Fruit fly (Drosophila melanogaster): ENCODE data around the gene hiro.
A peak's percentile ranks its signal among the peaks of the same experiment; 100 is the strongest.

The hiro gene

DNA sequence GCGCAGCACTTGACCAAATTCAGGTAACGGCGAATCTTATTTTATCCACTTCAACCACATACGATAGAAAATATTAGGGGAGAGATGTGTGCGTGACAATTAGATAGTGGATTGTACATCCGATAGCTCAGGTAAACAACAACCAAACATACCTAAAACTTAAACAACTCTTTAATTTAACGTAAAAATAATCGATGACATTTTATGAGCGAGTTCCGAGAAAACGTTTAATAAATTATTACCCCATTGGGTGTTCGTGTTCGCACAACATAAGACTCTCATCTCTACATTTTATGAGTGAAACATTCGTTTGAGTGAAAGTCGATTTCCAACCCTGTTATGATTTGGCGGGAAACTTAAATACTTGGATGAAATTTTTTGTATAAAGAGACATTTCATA, 7.5 kb downstream of the hiro start, which contains the start of gene CG17129 (continued):
- TF ChIP-seq CG4318 (GFP tag; optimal IDR thresholded peaks at IDR 0.05), result no peak
- TF ChIP-seq Sox102F (GFP tag; optimal IDR thresholded peaks at IDR 0.05), result peak; percentile 59
- TF ChIP-seq Met (GFP tag; optimal IDR thresholded peaks at IDR 0.05), result peak; percentile 70
- peak; percentile 26 for TF ChIP-seq vri (GFP tag; optimal IDR thresholded peaks at IDR 0.05)
- peak; percentile 60 for TF ChIP-seq CG31627 (GFP tag; optimal IDR thresholded peaks at IDR 0.05)
- peak; percentile 74 for TF ChIP-seq CG6276 (GFP tag; optimal IDR thresholded peaks at IDR 0.05)
- no peak for TF ChIP-seq fd85E (GFP tag; optimal IDR thresholded peaks at IDR 0.05)
- peak; percentile 32 for TF ChIP-seq achi (GFP tag; optimal IDR thresholded peaks at IDR 0.05)
- TF ChIP-seq CG16779 (tag; optimal IDR thresholded peaks at IDR 0.05), result no peak
- TF ChIP-seq Smox (GFP tag; optimal IDR thresholded peaks at IDR 0.05), result peak; percentile 54
- no peak for TF ChIP-seq eg (GFP tag; IDR thresholded peaks at IDR 0.05)
- TF ChIP-seq Hr39 (GFP tag; optimal IDR thresholded peaks at IDR 0.05), result peak; percentile 74
- TF ChIP-seq CG7368 (GFP tag; optimal IDR thresholded peaks at IDR 0.05), result no peak
- no peak for TF ChIP-seq Lpt (GFP tag; optimal IDR thresholded peaks at IDR 0.05)
- no peak for TF ChIP-seq CG6792 (GFP tag; optimal IDR thresholded peaks at IDR 0.05)
- peak; percentile 78 for TF ChIP-seq fkh (GFP tag; optimal IDR thresholded peaks at IDR 0.05)

DNA sequence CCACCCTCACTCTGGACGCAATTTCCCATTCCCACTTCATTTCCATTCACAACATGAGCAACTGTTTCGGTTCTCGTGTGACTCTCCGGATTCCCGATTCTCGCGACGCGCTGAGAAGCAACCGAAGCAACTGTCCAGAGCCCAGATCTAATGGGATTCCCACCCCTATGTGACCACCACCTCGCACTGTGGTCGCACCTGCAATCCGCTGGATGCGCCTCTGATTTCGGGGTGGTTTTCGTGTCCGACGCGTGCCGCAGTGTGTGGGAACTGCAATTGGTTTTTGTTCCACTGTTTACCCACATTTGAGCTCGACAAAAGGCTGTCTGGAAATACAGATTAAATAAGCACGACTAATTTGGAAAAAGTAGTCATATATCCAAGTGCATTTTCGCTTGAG, 11.9 kb downstream of the hiro start:
- TF ChIP-seq Smox (GFP tag; optimal IDR thresholded peaks at IDR 0.05), result no peak
- TF ChIP-seq CG8119 (GFP tag; IDR thresholded peaks at IDR 0.05), result no peak

DNA sequence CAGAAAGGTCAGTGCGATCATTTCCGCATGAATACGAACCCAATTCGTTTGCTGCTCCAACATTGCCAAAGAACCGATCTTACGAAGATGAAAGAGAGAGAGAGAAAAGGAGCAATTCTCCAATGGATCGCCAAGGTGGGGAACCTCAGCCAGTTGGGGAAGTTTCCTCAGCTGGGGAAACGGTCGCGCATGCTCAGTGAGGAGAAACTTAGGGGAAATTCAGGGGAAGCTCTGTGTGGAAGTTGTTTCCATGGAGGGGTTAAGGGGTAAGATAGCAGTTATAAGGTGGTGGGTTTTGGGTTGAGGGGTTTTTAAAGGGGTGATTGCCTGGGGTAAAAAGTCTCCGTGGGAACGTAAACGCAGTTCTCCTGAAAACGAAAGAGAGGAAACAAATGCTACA, 14.4 kb downstream of the hiro start:
- TF ChIP-seq dsx (GFP tag; optimal IDR thresholded peaks at IDR 0.05; ENCODE audit: poor library complexity, severe bottlenecking) (peak; percentile 59), OdsH (GFP tag; optimal IDR thresholded peaks at IDR 0.05) (no peak)

DNA sequence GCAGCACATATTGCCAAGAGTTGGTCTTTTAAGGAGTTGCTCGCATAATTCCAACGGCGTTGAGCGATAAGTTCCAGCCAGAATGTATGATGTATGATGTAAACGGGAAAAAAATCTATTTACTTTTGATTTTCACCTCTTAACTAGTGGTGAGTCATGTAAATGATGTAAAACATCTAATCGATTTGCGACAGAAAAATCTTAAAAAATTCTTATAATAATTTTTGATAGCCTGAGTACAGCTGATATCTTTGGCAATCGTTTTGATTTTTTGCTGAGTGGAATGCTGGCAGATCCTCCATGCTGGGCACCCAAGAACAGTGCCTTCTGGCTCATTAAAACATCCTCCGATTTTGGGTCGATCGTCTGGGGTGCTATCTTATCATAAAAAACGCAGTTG, 21.2 kb downstream of the hiro start:
- TF ChIP-seq Lpt (GFP tag; optimal IDR thresholded peaks at IDR 0.05) (no peak), fd85E (GFP tag; optimal IDR thresholded peaks at IDR 0.05) (no peak), CG4318 (GFP tag; optimal IDR thresholded peaks at IDR 0.05) (no peak), CG6163 (GFP tag; IDR thresholded peaks at IDR 0.05) (no peak), salr (GFP tag; optimal IDR thresholded peaks at IDR 0.05) (no peak), Smox (GFP tag; optimal IDR thresholded peaks at IDR 0.05) (peak; percentile 41), fd59A (GFP tag; optimal IDR thresholded peaks at IDR 0.05) (no peak), Met (GFP tag; optimal IDR thresholded peaks at IDR 0.05) (peak; percentile 54), Hr4 (GFP tag; optimal IDR thresholded peaks at IDR 0.05) (no peak), CG1621 (tag; optimal IDR thresholded peaks at IDR 0.05) (no peak), Sox102F (GFP tag; optimal IDR thresholded peaks at IDR 0.05) (peak; percentile 34), cyc (GFP tag; optimal IDR thresholded peaks at IDR 0.05) (peak; percentile 12), CG6808 (GFP tag; optimal IDR thresholded peaks at IDR 0.05) (peak; percentile 7), Ets96B (tag; optimal IDR thresholded peaks at IDR 0.05) (peak; percentile 25), vri (GFP tag; optimal IDR thresholded peaks at IDR 0.05) (peak; percentile 4), CG3919 (GFP tag; optimal IDR thresholded peaks at IDR 0.05) (peak; percentile 14), CG10669 (GFP tag; optimal IDR thresholded peaks at IDR 0.05) (peak; percentile 15), Eip78C (GFP tag) (peak; percentile 58), svp (GFP tag) (peak; percentile 72), pdm3 (GFP tag; optimal IDR thresholded peaks at IDR 0.05) (peak; percentile 11), dac (GFP tag; optimal IDR thresholded peaks at IDR 0.05) (no peak), CG16779 (tag; optimal IDR thresholded peaks at IDR 0.05) (no peak), Eip93F (GFP tag; optimal IDR thresholded peaks at IDR 0.05) (no peak), CG15336 (GFP tag; IDR thresholded peaks at IDR 0.05) (no peak), OdsH (GFP tag; optimal IDR thresholded peaks at IDR 0.05) (no peak), CG7368 (GFP tag; optimal IDR thresholded peaks at IDR 0.05) (no peak), esn (GFP tag; optimal IDR thresholded peaks at IDR 0.05) (peak; percentile 53), CG6276 (GFP tag; optimal IDR thresholded peaks at IDR 0.05) (no peak), Sox14 (GFP tag; optimal IDR thresholded peaks at IDR 0.05) (peak; percentile 8), CG31627 (GFP tag; optimal IDR thresholded peaks at IDR 0.05) (peak; percentile 38), CG8632 (GFP tag; optimal IDR thresholded peaks at IDR 0.05) (no peak), CG32006 (GFP tag; optimal IDR thresholded peaks at IDR 0.05) (no peak), CG6792 (GFP tag; optimal IDR thresholded peaks at IDR 0.05) (no peak), topi (GFP tag; optimal IDR thresholded peaks at IDR 0.05) (peak; percentile 42), lz (GFP tag; optimal IDR thresholded peaks at IDR 0.05) (peak; percentile 22), Hr39 (GFP tag; optimal IDR thresholded peaks at IDR 0.05) (peak; percentile 36), Ets21C (GFP tag; optimal IDR thresholded peaks at IDR 0.05) (no peak), Gug (GFP tag; IDR thresholded peaks at IDR 0.05) (no peak), acj6 (GFP tag; optimal IDR thresholded peaks at IDR 0.05) (no peak), achi (GFP tag; optimal IDR thresholded peaks at IDR 0.05) (no peak)
